Worm (Caenorhabditis elegans) whole organism, midembryonic: Measurements from ENCODE around the gene pqn-36.

Source experiments
- cog-1 ChIP-seq: sonication (generic microtip); optimal IDR thresholded peaks from 2 replicates; lab custom pipeline; 2016; ENCODE audit warnings: missing genetic modification characterization, missing compliant biosample characterization
- flt-1 ChIP-seq: fragments of 200-800 bp; sonication (Bioruptor generic); IDR thresholded peaks from 2 replicates; pipeline ENCODE4 v1.3.6; 2022; ENCODE audit warnings: missing genetic modification characterization, missing compliant biosample characterization
- med-1 ChIP-seq: sonication (generic microtip); optimal IDR thresholded peaks from 2 replicates; lab custom pipeline; 2017; ENCODE audit warnings: missing genetic modification characterization, mild to moderate bottlenecking, missing compliant biosample characterization, antibody characterized with exemption, missing genetic modification reagents; ENCODE audit not compliant: insufficient read depth

DNA sequence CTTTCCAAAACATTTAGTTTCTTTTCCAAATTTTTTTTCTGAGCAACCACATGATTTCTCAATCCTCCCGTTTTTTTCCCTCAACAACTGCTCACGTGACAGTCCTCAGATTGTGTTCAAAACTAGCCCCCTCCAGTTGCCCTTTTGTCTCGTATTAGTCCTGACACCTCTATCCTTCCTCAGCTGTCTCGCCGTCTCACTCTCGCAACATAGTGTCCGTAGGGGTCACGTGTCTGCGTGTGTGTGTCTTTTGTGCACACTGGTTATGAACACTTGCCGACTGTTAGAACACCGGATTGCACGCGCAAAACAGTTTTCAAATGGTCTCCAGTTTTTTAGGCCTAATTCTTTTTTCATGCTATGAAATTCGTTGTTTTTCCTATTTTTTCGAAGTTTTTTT, 50.1 kb downstream of the pqn-36 start:
- TF ChIP-seq flt-1 (GFP tag; lab: Robert Waterston, UW) (no peak), cog-1 (tag; lab: Kevin White, UChicago) (peak; percentile 32), med-1 (no peak)
